Worm (Caenorhabditis elegans): ENCODE data around the gene srw-141.

DNA sequence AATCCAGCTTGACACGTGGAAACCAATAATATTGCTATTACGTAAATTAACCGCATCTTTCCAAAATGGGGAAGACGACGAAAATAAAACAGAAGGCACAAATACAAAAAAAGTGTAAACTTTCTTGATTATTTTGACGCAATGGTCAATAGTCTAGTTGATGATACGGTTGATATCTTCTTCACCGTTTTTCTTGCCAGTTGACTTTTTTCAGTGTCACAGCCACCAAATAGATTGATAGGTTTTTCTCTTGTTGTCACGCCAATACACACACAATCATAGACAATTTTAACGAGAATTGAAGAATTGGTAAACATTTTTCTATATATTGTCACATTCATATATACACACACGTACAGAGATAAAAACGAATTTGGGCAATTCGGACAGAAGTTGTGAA lies 28.9 kb downstream of the srw-141 start, which contains the start of gene zmp-3:
- TF ChIP-seq ceh-30 (tag; optimal IDR thresholded peaks at IDR 0.05) (no peak), elt-4 (tag; optimal IDR thresholded peaks at IDR 0.05) (no peak), unc-86 (tag; optimal IDR thresholded peaks at IDR 0.05) (no peak), ahr-1 (tag; optimal IDR thresholded peaks at IDR 0.05) (no peak), syd-9 (tag; optimal IDR thresholded peaks at IDR 0.05) (no peak), ama-1 (optimal IDR thresholded peaks at IDR 0.05) (no peak), tbx-7 (tag; optimal IDR thresholded peaks at IDR 0.05) (no peak), sdc-2 (tag; optimal IDR thresholded peaks at IDR 0.05) (no peak), unc-3 (GFP tag; conservative IDR thresholded peaks at IDR 0.05) (no peak), unc-3 (tag; optimal IDR thresholded peaks at IDR 0.05) (no peak), ceh-6 (GFP tag; optimal IDR thresholded peaks at IDR 0.05) (no peak), tbx-2 (tag; optimal IDR thresholded peaks at IDR 0.05) (no peak)

All from whole organism, late embryonic.